Fruit fly (Drosophila melanogaster): Measurements from ENCODE around the gene mRpL45.

mRpL45 gene

dm6 chr3R:22669121-22669520 lies 50.8 kb downstream of the mRpL45 start:
- TF ChIP-seq CG8478 (optimal IDR thresholded peaks at IDR 0.05) (no peak), CTCF (optimal IDR thresholded peaks at IDR 0.05) (no peak)

Measured in S2 (cell line).